Worm (Caenorhabditis elegans) whole organism, early embryonic: ENCODE results near the gene mig-5.

ENCODE experiments used
- B0310.2 ChIP-seq: sonication (generic microtip); optimal IDR thresholded peaks from 2 replicates; lab custom pipeline; 2016; ENCODE audit warnings: mild to moderate bottlenecking, missing genetic modification characterization, missing compliant biosample characterization
- F13C5.2 ChIP-seq: sonication (generic microtip); optimal IDR thresholded peaks from 2 replicates; lab custom pipeline; 2017; ENCODE audit warnings: mild to moderate bottlenecking, missing genetic modification characterization, inconsistent platforms, missing compliant biosample characterization
- aly-1 ChIP-seq: sonication (generic microtip); optimal IDR thresholded peaks from 2 replicates; lab custom pipeline; 2016; ENCODE audit warnings: missing genetic modification characterization, missing compliant biosample characterization
- ama-1 ChIP-seq: fragments of 150-350 bp; optimal IDR thresholded peaks from 2 replicates; lab custom pipeline; 2014
- ceh-13 ChIP-seq: fragments of 200-800 bp; sonication (Bioruptor generic); optimal IDR thresholded peaks from 2 replicates; lab custom pipeline; 2018; ENCODE audit warnings: mild to moderate bottlenecking, missing genetic modification characterization, missing compliant biosample characterization
- ceh-36 ChIP-seq: sonication (generic microtip); optimal IDR thresholded peaks from 2 replicates; lab custom pipeline; 2016; ENCODE audit warnings: missing genetic modification characterization, inconsistent platforms, missing compliant biosample characterization
- ets-7 ChIP-seq: sonication (generic microtip); optimal IDR thresholded peaks from 2 replicates; lab custom pipeline; 2016; ENCODE audit warnings: missing genotype, missing genetic modification characterization, missing compliant biosample characterization
- flt-1 ChIP-seq: fragments of 200-800 bp; sonication (Bioruptor generic); IDR thresholded peaks from 2 replicates; pipeline ENCODE4 v1.3.6; 2022; ENCODE audit warnings: missing genetic modification characterization, missing compliant biosample characterization
- hmbx-1 ChIP-seq: sonication (generic microtip); optimal IDR thresholded peaks from 2 replicates; lab custom pipeline; 2016; ENCODE audit warnings: mild to moderate bottlenecking, missing genetic modification characterization, missing compliant biosample characterization
- hmg-4 ChIP-seq: fragments of 200-800 bp; sonication (Bioruptor generic); optimal IDR thresholded peaks from 2 replicates; lab custom pipeline; 2018; ENCODE audit warnings: mild to moderate bottlenecking, missing genetic modification characterization, missing compliant biosample characterization
- hnd-1 ChIP-seq: sonication (generic microtip); optimal IDR thresholded peaks from 2 replicates; lab custom pipeline; 2016; ENCODE audit warnings: missing genetic modification characterization, missing compliant biosample characterization
- pes-1 ChIP-seq: fragments of 200-800 bp; sonication (Bioruptor generic); IDR thresholded peaks from 2 replicates; pipeline ENCODE4 v1.3.6; 2022; ENCODE audit warnings: missing genetic modification reagents, missing genetic modification characterization, missing compliant biosample characterization
- scrt-1 ChIP-seq: fragments of 200-800 bp; sonication (Bioruptor generic); IDR thresholded peaks from 2 replicates; pipeline ENCODE4 v1.3.6; 2022; ENCODE audit warnings: missing genetic modification characterization, missing compliant biosample characterization
- sea-1 ChIP-seq: fragments of 200-800 bp; sonication (Bioruptor generic); conservative IDR thresholded peaks from 2 replicates; pipeline ENCODE4 v1.3.6; 2022; ENCODE audit warnings: missing genetic modification characterization, missing compliant biosample characterization
- tbx-11 ChIP-seq: fragments of 200-800 bp; sonication (Bioruptor generic); IDR thresholded peaks from 2 replicates; pipeline ENCODE4 v1.3.6; 2022; ENCODE audit warnings: missing genetic modification characterization, missing compliant biosample characterization
- tbx-37 ChIP-seq: fragments of 200-800 bp; sonication (Bioruptor generic); conservative IDR thresholded peaks from 2 replicates; pipeline ENCODE4 v1.3.6; 2022; ENCODE audit warnings: missing genetic modification reagents, missing genetic modification characterization, missing compliant biosample characterization
- tra-4 ChIP-seq: sonication (generic microtip); optimal IDR thresholded peaks from 2 replicates; lab custom pipeline; 2017; ENCODE audit warnings: missing genetic modification characterization, missing compliant biosample characterization

The mig-5 gene

DNA sequence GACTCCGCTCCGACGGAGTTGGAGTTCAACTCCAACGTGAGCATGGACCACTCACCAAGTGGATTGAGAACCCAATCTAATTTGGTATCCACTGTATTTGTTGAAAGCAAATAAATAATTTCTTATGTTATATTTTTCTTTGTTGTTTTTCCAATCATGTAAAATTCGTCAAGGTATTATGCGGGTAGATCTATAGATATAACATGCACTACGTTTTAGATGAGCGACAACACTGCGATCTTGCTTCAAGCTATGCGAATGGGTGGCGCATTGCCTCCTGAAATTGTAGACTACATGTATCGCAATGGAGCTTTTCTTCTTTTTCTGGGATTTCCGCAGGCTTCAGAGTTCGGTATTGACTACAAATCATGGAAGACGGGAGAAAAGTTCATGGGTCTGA lies 40.3 kb downstream of the mig-5 start, which contains the start of gene F10B5.2:
Gene F10B5.2 (plus strand): TSS at position 220 of the 400 bp plus-strand sequence.
- no peak for TF ChIP-seq scrt-1 (GFP tag; lab: Robert Waterston, UW)
- TF ChIP-seq hmbx-1 (tag; lab: Kevin White, UChicago), result no peak
- TF ChIP-seq F13C5.2, result no peak
- TF ChIP-seq aly-1 (tag; lab: Kevin White, UChicago), result no peak
- no peak for TF ChIP-seq flt-1
- no peak for TF ChIP-seq ceh-36 (tag; lab: Kevin White, UChicago)
- TF ChIP-seq sea-1, result no peak

DNA sequence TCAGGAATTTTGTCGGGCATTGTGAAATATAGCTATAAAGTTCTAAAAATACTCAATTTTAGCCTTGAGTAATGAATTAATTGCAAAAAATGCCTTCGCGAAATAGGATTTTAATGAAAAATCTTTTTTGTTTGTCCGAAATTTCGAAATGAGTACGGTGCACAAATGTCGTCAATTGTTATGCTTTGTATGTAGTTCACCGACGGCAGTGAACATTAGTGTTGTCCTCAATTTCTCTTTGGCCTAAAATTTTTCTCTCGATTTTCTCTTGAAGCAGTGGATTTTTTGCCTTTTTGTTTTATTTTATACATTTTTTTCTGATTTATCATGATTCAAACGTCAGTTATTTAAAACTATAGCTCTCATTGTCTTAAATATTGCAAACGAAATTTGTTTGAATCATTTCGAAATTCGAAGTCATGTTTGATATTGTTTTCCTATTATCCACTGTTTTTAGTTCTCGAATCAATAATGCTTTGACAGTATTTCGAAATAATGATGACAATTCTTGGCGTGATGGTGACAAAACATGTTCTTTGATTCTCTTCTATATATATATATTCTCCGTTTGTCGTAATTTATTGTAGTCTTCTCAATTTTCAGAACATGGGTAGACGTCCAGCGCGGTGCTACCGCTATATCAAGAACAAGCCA lies 41.4 kb downstream of the mig-5 start, which contains the start of the genes ints-11 and rpl-10:
Gene ints-11 (minus strand): TSS at position 201 of the 654 bp plus-strand sequence.
Gene rpl-10 (plus strand): TSS at position 604 of the 654 bp plus-strand sequence.
- no peak for TF ChIP-seq ama-1 (lab: Kevin White, UChicago)
- no peak for TF ChIP-seq ets-7 (tag; lab: Kevin White, UChicago)
- no peak for TF ChIP-seq aly-1 (tag; lab: Kevin White, UChicago)
- TF ChIP-seq scrt-1 (GFP tag; lab: Robert Waterston, UW), result no peak
- no peak for TF ChIP-seq ceh-13
- TF ChIP-seq flt-1, result no peak
- no peak for TF ChIP-seq sea-1

DNA sequence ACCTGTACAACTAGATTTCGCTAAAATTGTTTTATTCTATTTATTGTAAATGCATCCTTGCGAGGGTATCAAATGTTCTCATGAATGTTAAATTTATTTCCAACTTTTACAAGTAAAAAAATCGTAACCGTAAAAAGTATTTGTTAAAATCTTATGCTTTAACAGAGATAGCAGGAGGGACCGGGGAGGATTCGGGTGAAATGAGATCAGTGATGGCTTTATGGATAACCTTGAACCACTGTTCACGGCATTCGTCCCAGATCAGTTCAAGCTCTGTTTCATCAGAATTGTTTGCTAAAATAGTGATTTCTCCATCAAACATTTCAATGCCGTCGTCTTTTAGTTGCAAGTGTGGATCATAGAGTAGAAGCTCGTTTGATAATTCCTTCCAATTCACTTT lies 43.7 kb downstream of the mig-5 start:
- TF ChIP-seq hnd-1 (tag; lab: Kevin White, UChicago), result no peak
- no peak for TF ChIP-seq F13C5.2
- no peak for TF ChIP-seq sea-1
- no peak for TF ChIP-seq B0310.2 (tag; lab: Kevin White, UChicago)
- TF ChIP-seq hmg-4 (GFP tag; lab: Kevin White, UChicago), result no peak
- no peak for TF ChIP-seq tra-4 (tag; lab: Kevin White, UChicago)
- no peak for TF ChIP-seq aly-1 (tag; lab: Kevin White, UChicago)
- TF ChIP-seq ceh-36 (tag; lab: Kevin White, UChicago), result no peak
- no peak for TF ChIP-seq tbx-11 (GFP tag; lab: Robert Waterston, UW)

- TF ChIP-seq tbx-11 (GFP tag; lab: Robert Waterston, UW) (no peak), F13C5.2 (no peak), sea-1 (no peak), ceh-36 (tag; lab: Kevin White, UChicago) (no peak), ceh-13 (no peak), ama-1 (lab: Kevin White, UChicago) (no peak), ets-7 (tag; lab: Kevin White, UChicago) (no peak), B0310.2 (tag; lab: Kevin White, UChicago) (no peak), hnd-1 (tag; lab: Kevin White, UChicago) (no peak), hmbx-1 (tag; lab: Kevin White, UChicago) (no peak), aly-1 (tag; lab: Kevin White, UChicago) (no peak), hmg-4 (GFP tag; lab: Kevin White, UChicago) (no peak), scrt-1 (GFP tag; lab: Robert Waterston, UW) (no peak), tra-4 (tag; lab: Kevin White, UChicago) (no peak), flt-1 (no peak), pes-1 (GFP tag; lab: Robert Waterston, UW) (no peak), tbx-37 (GFP tag; lab: Robert Waterston, UW) (no peak)
Measured at ce11 chrII:8138015-8138546, 46.7 kb downstream of the mig-5 start, which contains the start of gene cdc-48.2. cdc-48.2 (plus strand) TSS chrII:8138496.

- TF ChIP-seq hmbx-1 (tag; lab: Kevin White, UChicago) (no peak), ceh-13 (peak; percentile 20)
Measured at ce11 chrII:8137379-8137778, 47.4 kb downstream of the mig-5 start.

DNA sequence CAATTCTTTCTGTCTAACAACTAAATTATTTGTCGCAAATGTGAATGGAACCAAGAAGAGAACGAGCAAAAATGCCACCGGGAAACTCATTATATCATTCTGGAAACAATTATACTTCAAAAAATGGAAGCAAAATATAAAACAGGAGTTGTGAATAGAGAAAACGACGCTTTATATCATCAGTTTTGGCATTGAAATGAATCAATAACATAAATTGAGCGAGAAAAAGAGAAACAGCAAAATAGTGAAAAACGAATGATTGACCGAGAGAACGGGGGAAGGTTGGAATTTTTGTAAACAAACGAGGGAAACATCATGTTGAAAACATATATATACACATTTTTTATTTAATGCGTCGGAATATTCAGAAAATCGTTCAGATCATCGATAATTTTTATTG lies 48.0 kb downstream of the mig-5 start, which contains the start of gene ctns-1:
Gene ctns-1 (minus strand): TSS at position 101 of the 400 bp plus-strand sequence.
- no peak for TF ChIP-seq B0310.2 (tag; lab: Kevin White, UChicago)
- TF ChIP-seq flt-1, result no peak
- no peak for TF ChIP-seq hnd-1 (tag; lab: Kevin White, UChicago)
- no peak for TF ChIP-seq ceh-13
- TF ChIP-seq tbx-11 (GFP tag; lab: Robert Waterston, UW), result no peak
- TF ChIP-seq F13C5.2, result no peak
- TF ChIP-seq pes-1 (GFP tag; lab: Robert Waterston, UW), result no peak
- TF ChIP-seq scrt-1 (GFP tag; lab: Robert Waterston, UW), result no peak
- no peak for TF ChIP-seq tra-4 (tag; lab: Kevin White, UChicago)
- TF ChIP-seq hmbx-1 (tag; lab: Kevin White, UChicago), result no peak
- TF ChIP-seq sea-1, result no peak
- TF ChIP-seq ets-7 (tag; lab: Kevin White, UChicago), result no peak

- TF ChIP-seq aly-1 (tag; lab: Kevin White, UChicago) (no peak), hnd-1 (tag; lab: Kevin White, UChicago) (no peak)
Measured at ce11 chrII:8135953-8136352, 48.9 kb downstream of the mig-5 start.
